Fruit fly (Drosophila melanogaster): ENCODE results near the gene CG14137.
"Not testable (repeated sequence)": the region's sequence is repeated elsewhere in the genome, so short reads cannot be mapped to it uniquely, and the experiment has no call there.

The CG14137 gene

DNA sequence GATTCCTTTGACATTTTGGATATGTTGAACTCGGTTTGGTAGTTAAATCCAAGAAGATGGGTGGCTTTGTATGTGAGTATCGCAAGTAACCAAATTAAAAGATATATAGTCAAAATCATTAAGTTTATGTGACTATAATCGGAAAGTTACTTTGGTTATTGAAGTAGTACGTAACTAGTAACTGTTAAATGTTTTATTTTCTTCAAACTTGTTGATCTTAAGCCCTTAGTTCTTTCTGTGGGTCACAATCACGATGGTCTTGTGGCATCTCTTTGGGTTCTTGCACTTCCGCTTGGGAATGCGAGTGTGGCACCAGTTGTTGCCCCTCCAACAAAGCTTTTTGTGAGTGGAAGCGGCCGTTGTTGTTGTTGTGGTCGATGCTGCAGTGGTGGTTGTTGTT is 22.9 kb downstream of the CG14137 start, which contains the start of gene CG33489:
Gene CG33489 (minus strand): TSS at position 101 of the 400 bp plus-strand sequence.
- not testable (repeated sequence) for TF ChIP-seq usp (GFP tag; optimal IDR thresholded peaks at IDR 0.05); EcR (GFP tag; optimal IDR thresholded peaks at IDR 0.05); Dll (optimal IDR thresholded peaks at IDR 0.05)

DNA sequence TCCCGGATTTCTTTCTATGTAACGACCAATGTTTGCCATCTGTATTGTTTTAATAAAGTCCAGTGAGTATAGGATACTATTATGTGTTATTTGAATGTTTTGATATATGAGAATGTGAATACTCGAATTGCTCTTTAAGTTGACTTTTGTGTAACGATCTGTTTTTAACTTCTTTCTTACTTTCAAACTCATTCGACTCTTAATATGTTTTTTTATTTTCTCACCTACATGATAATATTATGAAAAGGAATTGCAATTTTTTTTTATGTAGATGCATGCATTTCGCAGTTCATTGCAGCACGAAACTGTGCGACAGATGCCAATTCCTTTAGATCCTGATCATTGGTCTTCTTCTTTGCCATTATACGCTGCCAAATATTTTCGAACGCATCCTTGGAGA is 25.3 kb downstream of the CG14137 start, which contains the start of gene CG33490:
Gene CG33490 (minus strand): TSS at position 101 of the 400 bp plus-strand sequence.
- TF ChIP-seq Dll (optimal IDR thresholded peaks at IDR 0.05): no peak
- TF ChIP-seq pan (optimal IDR thresholded peaks at IDR 0.05): no peak
- TF ChIP-seq usp (GFP tag; optimal IDR thresholded peaks at IDR 0.05): no peak
- no peak for TF ChIP-seq psq (optimal IDR thresholded peaks at IDR 0.05)
- no peak for TF ChIP-seq CG8478 (optimal IDR thresholded peaks at IDR 0.05)

DNA sequence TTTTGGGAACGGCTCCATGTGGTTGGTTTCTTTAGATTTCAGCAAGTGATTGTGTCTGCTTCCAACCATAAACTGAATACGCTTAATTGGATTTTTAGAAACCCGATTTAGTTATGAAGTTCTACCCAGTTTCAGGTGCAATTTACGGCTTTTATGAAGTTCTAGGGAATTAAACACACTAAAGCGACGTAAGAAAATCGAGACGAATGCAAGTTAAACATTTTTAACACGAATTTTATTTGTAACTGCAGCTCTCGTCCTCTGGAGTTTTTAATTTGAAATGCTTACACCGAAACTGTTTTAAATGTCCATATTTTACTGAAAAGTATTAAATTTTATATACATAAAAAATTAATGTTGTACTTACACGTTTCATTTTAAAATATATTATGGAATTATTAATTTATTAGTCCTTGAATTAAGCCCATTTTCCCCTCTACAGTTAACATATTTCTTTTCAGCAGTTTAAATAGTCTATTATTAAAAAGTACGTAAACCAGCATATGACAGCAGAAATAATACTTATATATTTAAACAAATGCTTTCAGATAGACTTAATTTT is 35.8 kb downstream of the CG14137 start, which contains the start of the genes CG46412 and CG33267:
Gene CG46412 (minus strand): TSS at position 101 of the 562 bp plus-strand sequence.
Gene CG33267 (plus strand): TSS at position 512 of the 562 bp plus-strand sequence.
- TF ChIP-seq psq (optimal IDR thresholded peaks at IDR 0.05) (no peak), CG8478 (optimal IDR thresholded peaks at IDR 0.05) (no peak), Dll (optimal IDR thresholded peaks at IDR 0.05) (no peak), usp (GFP tag; optimal IDR thresholded peaks at IDR 0.05) (no peak), pan (optimal IDR thresholded peaks at IDR 0.05) (no peak), EcR (GFP tag; optimal IDR thresholded peaks at IDR 0.05) (no peak)

DNA sequence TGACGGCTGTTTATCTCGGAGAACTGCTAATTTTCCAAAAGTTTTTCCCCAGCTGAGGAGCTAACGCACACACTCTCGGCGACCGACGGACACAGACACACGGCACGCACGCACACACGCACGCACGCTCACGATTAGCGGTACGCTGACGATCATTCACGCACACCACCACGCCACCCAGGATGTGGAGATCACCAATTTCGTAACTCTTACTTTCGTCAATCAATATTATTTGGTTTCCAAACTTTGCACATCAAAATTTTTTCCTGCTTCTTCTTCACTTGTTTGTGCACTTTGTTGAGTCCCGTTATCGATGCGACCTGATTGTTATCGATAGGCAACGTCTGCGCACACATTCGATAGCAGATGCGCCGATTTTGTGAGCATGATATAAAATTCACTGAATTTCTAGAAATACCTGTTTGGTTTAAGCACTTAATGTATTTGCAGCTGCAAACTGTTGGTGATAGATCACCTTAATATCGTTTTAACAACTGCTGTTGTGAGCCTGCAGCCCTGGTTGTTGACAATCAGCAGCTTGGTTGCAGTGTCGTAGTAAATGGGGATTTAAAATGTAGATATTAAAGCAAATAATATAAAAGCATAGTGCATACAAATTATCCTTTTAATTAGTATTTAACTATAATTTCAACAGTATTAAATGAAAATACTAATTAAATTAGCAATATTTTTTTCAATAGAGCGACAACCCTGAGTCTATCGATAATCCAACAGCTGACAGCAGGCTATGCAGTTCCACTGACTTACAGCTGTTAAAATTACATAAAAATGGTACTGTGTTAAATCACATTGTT is 37.7 kb downstream of the CG14137 start, which contains the start of the genes CG7394 and Mob2:
Gene CG7394 (plus strand): TSS at position 51 of the 815 bp plus-strand sequence.
Gene Mob2 (minus strand): TSS at position 288 of the 815 bp plus-strand sequence.
- TF ChIP-seq usp (GFP tag; optimal IDR thresholded peaks at IDR 0.05) (no peak), pan (optimal IDR thresholded peaks at IDR 0.05) (no peak), psq (optimal IDR thresholded peaks at IDR 0.05) (no peak), EcR (GFP tag; optimal IDR thresholded peaks at IDR 0.05) (no peak), Dll (optimal IDR thresholded peaks at IDR 0.05) (no peak), CG8478 (optimal IDR thresholded peaks at IDR 0.05) (no peak)

DNA sequence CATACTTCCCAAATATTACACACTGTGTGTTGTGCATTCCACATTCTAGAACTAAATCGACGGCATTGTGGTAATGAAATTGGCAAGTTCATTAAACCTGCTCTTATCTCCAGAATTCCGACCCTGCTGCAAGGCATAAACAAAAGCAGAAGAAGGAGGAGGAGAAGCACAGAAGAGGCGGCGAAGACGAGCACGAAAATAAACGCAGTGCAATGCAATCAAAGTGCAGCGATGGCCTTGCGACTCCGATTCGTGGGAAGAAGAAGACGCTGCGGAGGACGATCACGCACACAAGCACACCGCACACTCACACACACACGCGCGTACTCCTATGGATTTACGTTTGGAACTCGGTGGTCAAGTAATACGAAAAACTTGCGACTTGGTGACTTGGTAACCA is 39.0 kb downstream of the CG14137 start:
- TF ChIP-seq CG8478 (optimal IDR thresholded peaks at IDR 0.05): no peak
- TF ChIP-seq psq (optimal IDR thresholded peaks at IDR 0.05): no peak
- no peak for TF ChIP-seq Dll (optimal IDR thresholded peaks at IDR 0.05)
- TF ChIP-seq pan (optimal IDR thresholded peaks at IDR 0.05): no peak
- TF ChIP-seq EcR (GFP tag; optimal IDR thresholded peaks at IDR 0.05): peak; percentile 58 to 74
- TF ChIP-seq usp (GFP tag; optimal IDR thresholded peaks at IDR 0.05): no peak

DNA sequence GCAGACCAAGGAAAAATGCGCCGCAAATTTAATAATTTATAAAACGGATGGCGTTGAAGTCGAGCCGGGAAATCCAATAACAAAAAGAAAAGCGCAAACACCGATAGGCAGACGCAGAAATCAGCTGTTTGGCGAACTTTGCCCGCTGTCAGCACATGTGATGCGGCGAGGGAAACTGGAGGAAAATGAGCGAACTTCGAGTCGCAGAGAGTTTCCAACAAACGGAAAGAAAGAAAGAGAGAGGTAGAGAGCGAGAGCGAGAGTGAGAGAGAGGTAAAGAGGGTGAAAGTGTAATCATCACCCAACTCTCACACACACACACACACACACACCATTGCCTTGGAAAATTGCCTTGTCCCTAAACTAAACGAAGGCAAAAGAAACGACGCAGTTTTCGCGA is 42.7 kb downstream of the CG14137 start:
- no peak for TF ChIP-seq Dll (optimal IDR thresholded peaks at IDR 0.05)
- TF ChIP-seq usp (GFP tag; optimal IDR thresholded peaks at IDR 0.05): no peak
- no peak for TF ChIP-seq pan (optimal IDR thresholded peaks at IDR 0.05)
- TF ChIP-seq CG8478 (optimal IDR thresholded peaks at IDR 0.05): no peak
- no peak for TF ChIP-seq EcR (GFP tag; optimal IDR thresholded peaks at IDR 0.05)
- no peak for TF ChIP-seq psq (optimal IDR thresholded peaks at IDR 0.05)

DNA sequence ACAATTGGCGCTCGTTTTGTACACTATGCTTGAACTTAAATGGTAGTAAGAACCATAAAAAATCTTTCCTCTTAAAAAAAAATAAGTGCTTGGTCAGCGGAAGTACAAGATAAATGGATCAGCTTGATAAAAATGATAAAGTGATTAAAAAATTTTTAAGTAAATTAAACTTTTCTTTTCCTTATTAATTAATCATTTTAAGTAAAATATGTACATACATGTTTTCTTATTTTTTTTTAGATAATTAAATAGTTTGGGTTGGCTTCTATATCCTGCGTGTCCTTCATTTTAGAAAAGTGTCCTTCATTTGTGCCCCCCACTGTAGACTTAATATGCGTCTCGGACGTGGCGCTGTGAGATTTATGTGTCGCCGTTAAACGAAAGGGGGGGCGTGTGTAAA is 43.2 kb downstream of the CG14137 start:
- TF ChIP-seq EcR (GFP tag; optimal IDR thresholded peaks at IDR 0.05): no peak
- TF ChIP-seq usp (GFP tag; optimal IDR thresholded peaks at IDR 0.05): no peak
- no peak for TF ChIP-seq Dll (optimal IDR thresholded peaks at IDR 0.05)
- TF ChIP-seq psq (optimal IDR thresholded peaks at IDR 0.05): no peak
- no peak for TF ChIP-seq pan (optimal IDR thresholded peaks at IDR 0.05)
- no peak for TF ChIP-seq CG8478 (optimal IDR thresholded peaks at IDR 0.05)

DNA sequence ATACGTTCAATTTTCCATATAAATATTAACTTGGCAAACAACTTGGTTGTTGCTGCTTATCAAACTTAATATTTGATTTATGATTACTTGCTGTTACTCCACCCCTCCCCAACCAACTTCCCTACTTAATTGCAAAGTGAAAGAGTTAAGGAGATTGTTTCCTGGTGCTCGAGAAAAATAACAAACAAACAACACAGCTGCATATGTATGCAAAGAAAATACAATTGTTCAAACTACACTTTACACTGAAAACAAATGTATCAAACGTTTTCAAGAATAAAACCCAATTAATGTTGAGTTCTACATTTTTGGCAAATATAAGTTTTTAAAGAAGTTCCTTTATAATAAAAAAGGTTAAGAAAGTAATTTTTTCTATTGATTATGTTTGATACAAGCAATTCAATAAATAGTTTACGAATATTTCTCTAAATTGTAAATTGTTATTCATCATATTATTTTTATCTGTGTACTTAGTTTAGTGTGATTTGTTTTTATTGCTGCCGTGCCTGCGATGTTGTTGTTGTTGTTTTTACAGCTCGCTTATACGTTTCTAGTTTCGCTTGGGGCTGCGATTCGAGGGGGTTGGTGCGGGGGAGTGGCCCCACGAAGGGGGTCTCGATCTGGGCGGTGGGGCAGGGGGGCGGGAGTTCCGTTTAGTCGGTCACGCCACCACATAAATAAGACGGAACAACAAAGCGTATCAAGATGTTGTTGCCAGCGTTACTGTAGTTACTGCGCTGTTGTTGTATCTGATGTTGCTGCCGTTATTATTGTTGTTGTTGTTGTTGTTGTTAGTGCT is 44.0 kb downstream of the CG14137 start:
- no peak for TF ChIP-seq EcR (GFP tag; optimal IDR thresholded peaks at IDR 0.05)
- TF ChIP-seq psq (optimal IDR thresholded peaks at IDR 0.05): no peak
- no peak for TF ChIP-seq usp (GFP tag; optimal IDR thresholded peaks at IDR 0.05)
- no peak for TF ChIP-seq CG8478 (optimal IDR thresholded peaks at IDR 0.05)
- TF ChIP-seq pan (optimal IDR thresholded peaks at IDR 0.05): no peak

DNA sequence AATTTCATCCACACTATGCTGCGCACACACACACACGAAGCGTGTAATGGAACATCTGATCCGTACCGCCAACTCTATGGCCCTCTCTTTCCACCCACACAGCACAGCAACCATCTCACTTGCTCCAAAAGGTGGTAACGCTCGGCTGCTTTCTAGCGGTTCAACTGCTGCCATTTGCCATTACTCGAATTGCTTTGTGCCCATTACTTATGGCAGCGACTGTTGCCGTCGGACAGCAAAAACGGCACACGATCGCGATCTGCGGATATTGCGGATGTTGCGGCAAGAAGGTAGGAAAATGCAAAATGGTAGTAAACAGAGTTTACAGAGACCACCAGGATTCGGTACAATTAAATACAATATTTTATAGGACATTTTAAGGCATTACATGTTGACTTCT is 45.1 kb downstream of the CG14137 start:
- no peak for TF ChIP-seq psq (optimal IDR thresholded peaks at IDR 0.05)
- TF ChIP-seq pan (optimal IDR thresholded peaks at IDR 0.05): no peak
- TF ChIP-seq usp (GFP tag; optimal IDR thresholded peaks at IDR 0.05): no peak
- no peak for TF ChIP-seq Dll (optimal IDR thresholded peaks at IDR 0.05)
- TF ChIP-seq CG8478 (optimal IDR thresholded peaks at IDR 0.05): no peak
- TF ChIP-seq EcR (GFP tag; optimal IDR thresholded peaks at IDR 0.05): no peak

DNA sequence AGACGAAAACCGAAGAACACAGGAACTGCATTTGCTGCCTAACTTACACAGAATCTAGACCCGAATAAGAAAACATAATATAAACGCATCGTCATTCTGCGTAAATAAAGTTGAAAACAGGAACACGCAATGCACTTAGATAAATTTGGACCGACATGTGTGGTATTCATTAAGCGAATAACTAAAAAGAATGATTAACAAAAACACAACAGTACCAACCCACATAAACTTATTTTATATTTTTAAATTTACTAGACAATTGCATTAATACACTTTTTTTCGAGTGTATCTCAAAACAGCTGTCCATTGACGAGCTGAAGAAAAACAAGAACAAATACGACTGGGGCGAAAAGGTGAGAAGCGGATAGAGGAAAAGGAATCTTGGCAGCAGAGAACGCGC is 45.5 kb downstream of the CG14137 start:
- TF ChIP-seq EcR (GFP tag; optimal IDR thresholded peaks at IDR 0.05) (no peak), pan (optimal IDR thresholded peaks at IDR 0.05) (no peak), Dll (optimal IDR thresholded peaks at IDR 0.05) (no peak), psq (optimal IDR thresholded peaks at IDR 0.05) (no peak), usp (GFP tag; optimal IDR thresholded peaks at IDR 0.05) (no peak), CG8478 (optimal IDR thresholded peaks at IDR 0.05) (no peak)

DNA sequence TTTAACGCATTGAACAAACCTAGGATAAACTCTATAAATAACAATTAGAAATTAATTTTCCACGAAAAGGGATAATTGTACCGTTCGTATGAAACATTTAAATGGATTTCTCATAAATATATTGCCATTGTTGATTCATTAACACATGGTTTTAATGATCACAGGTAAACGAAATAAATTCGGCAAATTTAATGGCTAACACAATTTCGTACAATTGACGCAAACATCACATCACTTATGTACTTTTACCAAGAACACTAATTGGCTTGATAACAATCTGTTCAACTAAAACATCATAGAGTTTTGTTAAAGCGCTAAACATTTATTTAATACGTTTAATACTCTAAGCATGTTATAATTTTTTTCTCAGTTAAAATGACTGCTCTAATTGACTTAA is 46.2 kb downstream of the CG14137 start:
- TF ChIP-seq EcR (GFP tag; optimal IDR thresholded peaks at IDR 0.05) (no peak), Dll (optimal IDR thresholded peaks at IDR 0.05) (no peak), usp (GFP tag; optimal IDR thresholded peaks at IDR 0.05) (no peak), pan (optimal IDR thresholded peaks at IDR 0.05) (no peak)

Data from whole organism.